Fruit fly (Drosophila melanogaster) whole organism, pupa: ENCODE results near the gene CG6026.

ENCODE experiments used
- CG10348 ChIP-seq: fragments of 200-800 bp; sonication (Bioruptor generic); IDR thresholded peaks from 2 replicates; pipeline ENCODE4 v1.3.6; 2022; ENCODE audit warnings: missing biosample characterization, missing genetic modification characterization
- CG12605 ChIP-seq: fragments of 200-800 bp; sonication (Bioruptor generic); IDR thresholded peaks from 2 replicates; pipeline ENCODE4 v1.3.6; 2022; ENCODE audit warnings: missing biosample characterization, missing genetic modification characterization
- CG13204 ChIP-seq: fragments of 200-800 bp; sonication (Bioruptor generic); optimal IDR thresholded peaks from 2 replicates; lab custom pipeline; 2018; ENCODE audit warnings: missing biosample characterization, mild to moderate bottlenecking, missing genetic modification characterization, moderate library complexity
- CG14655 ChIP-seq: fragments of 200-800 bp; sonication (Bioruptor generic); optimal IDR thresholded peaks from 3 replicates; lab custom pipeline; 2017; ENCODE audit warnings: mild to moderate bottlenecking, missing biosample characterization, missing genetic modification reagents, missing genetic modification characterization
- CG15710 ChIP-seq: fragments of 200-800 bp; sonication (Bioruptor generic); optimal IDR thresholded peaks from 2 replicates; lab custom pipeline; 2018; ENCODE audit warnings: missing biosample characterization, mild to moderate bottlenecking, missing genetic modification characterization, moderate library complexity
- CG17806 ChIP-seq: fragments of 200-800 bp; sonication (Bioruptor generic); optimal IDR thresholded peaks from 2 replicates; lab custom pipeline; 2018; ENCODE audit warnings: missing biosample characterization, mild to moderate bottlenecking, missing genetic modification characterization, moderate library complexity
- CG32121 ChIP-seq: fragments of 200-800 bp; sonication (Bioruptor generic); IDR thresholded peaks from 2 replicates; pipeline ENCODE4 v1.3.6; 2022; ENCODE audit warnings: missing biosample characterization, missing genetic modification characterization
- CG34367 ChIP-seq: fragments of 200-800 bp; sonication (Bioruptor generic); optimal IDR thresholded peaks from 2 replicates; lab custom pipeline; 2018; ENCODE audit warnings: missing biosample characterization, mild to moderate bottlenecking, missing genetic modification characterization
- CG4496 ChIP-seq: fragments of 200-800 bp; sonication (Bioruptor generic); IDR thresholded peaks from 3 replicates; pipeline ENCODE4 v1.3.6; 2022; ENCODE audit warnings: missing biosample characterization, missing genetic modification characterization
- CG8159 ChIP-seq: fragments of 200-800 bp; sonication (Bioruptor generic); optimal IDR thresholded peaks from 3 replicates; lab custom pipeline; 2018; ENCODE audit warnings: missing biosample characterization, mild to moderate bottlenecking, missing genetic modification characterization, moderate library complexity
- CG8301 ChIP-seq: fragments of 200-800 bp; sonication (Bioruptor generic); optimal IDR thresholded peaks from 2 replicates; lab custom pipeline; 2018; ENCODE audit warnings: missing biosample characterization, mild to moderate bottlenecking, missing genetic modification characterization
- CG9948 ChIP-seq: fragments of 200-800 bp; sonication (Bioruptor generic); optimal IDR thresholded peaks from 2 replicates; lab custom pipeline; 2018; ENCODE audit warnings: missing biosample characterization, mild to moderate bottlenecking, missing genetic modification characterization, moderate library complexity
- D1 ChIP-seq: fragments of 200-800 bp; sonication (Bioruptor generic); optimal IDR thresholded peaks from 2 replicates; lab custom pipeline; 2018; ENCODE audit warnings: missing biosample characterization, mild to moderate bottlenecking, missing genetic modification characterization, moderate library complexity
- EcR ChIP-seq: fragments of 200-800 bp; sonication (Bioruptor generic); optimal IDR thresholded peaks from 3 replicates; lab custom pipeline; 2019; ENCODE audit warnings: missing biosample characterization, missing genetic modification characterization, mild to moderate bottlenecking, moderate library complexity, missing genetic modification reagents
- Ets98B ChIP-seq: fragments of 200-800 bp; sonication (Bioruptor generic); IDR thresholded peaks from 2 replicates; pipeline ENCODE4 v1.3.6; 2022; ENCODE audit warnings: missing biosample characterization, missing genetic modification characterization
- Pif1A ChIP-seq: fragments of 200-800 bp; sonication (Bioruptor generic); optimal IDR thresholded peaks from 3 replicates; lab custom pipeline; 2016; ENCODE audit warnings: missing biosample characterization, missing genetic modification characterization
- Pif1B ChIP-seq: fragments of 200-800 bp; sonication (Bioruptor generic); optimal IDR thresholded peaks from 3 replicates; lab custom pipeline; 2016; ENCODE audit warnings: missing biosample characterization, missing genetic modification characterization
- Snoo ChIP-seq: fragments of 200-800 bp; sonication (Bioruptor generic); optimal IDR thresholded peaks from 3 replicates; lab custom pipeline; 2017; ENCODE audit warnings: missing biosample characterization, mild to moderate bottlenecking, missing genetic modification characterization, inconsistent platforms
- fd96Ca ChIP-seq: fragments of 200-800 bp; sonication (Bioruptor generic); IDR thresholded peaks from 3 replicates; pipeline ENCODE4 v1.3.6; 2022; ENCODE audit warnings: missing biosample characterization, missing genetic modification characterization
- gl ChIP-seq: fragments of 200-800 bp; sonication (Bioruptor generic); optimal IDR thresholded peaks from 2 replicates; lab custom pipeline; 2018; ENCODE audit warnings: missing biosample characterization, mild to moderate bottlenecking, missing genetic modification characterization
- rn ChIP-seq: fragments of 200-800 bp; sonication (Bioruptor generic); IDR thresholded peaks from 2 replicates; pipeline ENCODE4 v1.3.6; 2022; ENCODE audit warnings: missing biosample characterization, missing genetic modification characterization

CG6026 gene

dm6 chr3R:19033238-19033637 is at the start of gene CG6026:
CG6026 (plus strand) TSS chr3R:19033538.
- peak; percentile 41 for TF ChIP-seq Ets98B (GFP tag; lab: Robert Waterston, UW)
- no peak for TF ChIP-seq Snoo (tag; lab: Kevin White, UChicago)
- TF ChIP-seq, all 21 proteins: peak for 1

- TF ChIP-seq Pif1A (GFP tag; lab: Kevin White, UChicago): peak; percentile 44
- peak; percentile 50 for TF ChIP-seq CG9948 (tag; lab: Kevin White, UChicago)
- TF ChIP-seq EcR: peak; percentile 48
- TF ChIP-seq CG14655 (GFP tag; lab: Kevin White, UChicago): peak; percentile 48
- TF ChIP-seq Pif1B: peak; percentile 73
- no peak for TF ChIP-seq CG10348 (GFP tag; lab: Robert Waterston, UW)
- peak; percentile 52 for TF ChIP-seq Snoo (tag; lab: Kevin White, UChicago)
- TF ChIP-seq D1: no peak
- peak; percentile 62 for TF ChIP-seq CG17806 (tag; lab: Kevin White, UChicago)
- TF ChIP-seq CG4496 (GFP tag; lab: Robert Waterston, UW): peak; percentile 91
- peak; percentile 65 for TF ChIP-seq CG34367 (tag; lab: Kevin White, UChicago)
- peak; percentile 22; the same call in 1 of the 2 replicates for TF ChIP-seq rn (GFP tag; lab: Robert Waterston, UW)
- no peak for TF ChIP-seq gl
- TF ChIP-seq CG8159 (tag; lab: Kevin White, UChicago): peak; percentile 48
- TF ChIP-seq fd96Ca (GFP tag; lab: Robert Waterston, UW): peak; percentile 67
- TF ChIP-seq CG12605 (GFP tag; lab: Robert Waterston, UW): peak; percentile 65; the same call in 1 of the 2 replicates
- peak; percentile 44 for TF ChIP-seq CG8301
- peak; percentile 71 for TF ChIP-seq CG15710 (tag; lab: Kevin White, UChicago)
- TF ChIP-seq Ets98B (GFP tag; lab: Robert Waterston, UW): peak; percentile 86
- peak; percentile 83 for TF ChIP-seq CG32121 (GFP tag; lab: Robert Waterston, UW)
- no peak for TF ChIP-seq CG13204 (GFP tag; lab: Kevin White, UChicago)
Measured at dm6 chr3R:18983614-18984185, 49.6 kb upstream of the CG6026 start, which contains the start of the genes snRNP-U1-C and gukh. snRNP-U1-C (minus strand) TSS chr3R:18983650. gukh (plus strand) TSS chr3R:18984025.

dm6 chr3R:18985114-18985785 is 48.1 kb upstream of the CG6026 start:
- TF ChIP-seq EcR (peak; percentile 22), Pif1A (GFP tag; lab: Kevin White, UChicago) (peak; percentile 40), CG8301 (peak; percentile 76), CG12605 (GFP tag; lab: Robert Waterston, UW) (no peak), Snoo (tag; lab: Kevin White, UChicago) (peak; percentile 87), gl (no peak), Pif1B (peak; percentile 38), CG10348 (GFP tag; lab: Robert Waterston, UW) (no peak), CG8159 (tag; lab: Kevin White, UChicago) (peak; percentile 90), CG15710 (tag; lab: Kevin White, UChicago) (peak; percentile 80), CG9948 (tag; lab: Kevin White, UChicago) (peak; percentile 85), D1 (peak; percentile 43), CG17806 (tag; lab: Kevin White, UChicago) (peak; percentile 74), fd96Ca (GFP tag; lab: Robert Waterston, UW) (no peak), CG34367 (tag; lab: Kevin White, UChicago) (peak; percentile 56), CG13204 (GFP tag; lab: Kevin White, UChicago) (no peak), CG14655 (GFP tag; lab: Kevin White, UChicago) (peak; percentile 87), Ets98B (GFP tag; lab: Robert Waterston, UW) (no peak), CG4496 (GFP tag; lab: Robert Waterston, UW) (no peak), CG32121 (GFP tag; lab: Robert Waterston, UW) (0 out of 2 replicates have a peak, but pooled peaks have one; percentile 29), rn (GFP tag; lab: Robert Waterston, UW) (peak; percentile 54)

- TF ChIP-seq EcR (no peak), CG14655 (GFP tag; lab: Kevin White, UChicago) (peak; percentile 2), CG8159 (tag; lab: Kevin White, UChicago) (peak; percentile 15), CG34367 (tag; lab: Kevin White, UChicago) (no peak), CG13204 (GFP tag; lab: Kevin White, UChicago) (no peak), gl (no peak), rn (GFP tag; lab: Robert Waterston, UW) (no peak), CG4496 (GFP tag; lab: Robert Waterston, UW) (no peak)
Measured at dm6 chr3R:18986089-18986887, 47.0 kb upstream of the CG6026 start.
